Worm (Caenorhabditis elegans): ENCODE data around the gene ZK697.1.

The ZK697.1 gene

DNA sequence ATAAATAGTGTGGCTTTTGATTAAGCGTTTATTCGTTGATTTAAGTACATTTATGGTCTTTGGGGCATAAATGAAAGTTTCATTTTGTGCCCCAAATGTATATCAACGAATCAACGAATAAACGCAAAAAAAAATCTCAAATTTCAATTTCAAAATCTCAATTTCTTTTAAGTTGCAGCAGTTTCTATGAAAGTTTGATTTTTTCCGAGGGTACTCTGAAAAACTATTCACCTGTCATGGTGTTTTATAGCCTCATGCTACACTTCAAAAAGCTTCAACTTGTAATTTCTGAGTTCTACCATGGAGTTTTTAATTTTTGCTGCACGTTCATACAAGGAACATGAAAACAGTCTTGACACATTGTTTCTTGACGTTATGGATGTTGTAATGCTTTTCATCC lies at the start of gene ZK697.1:
ZK697.1 (plus strand) TSS at position 301 of the 400 bp plus-strand sequence.
- TF ChIP-seq F55B11.4 (tag; optimal IDR thresholded peaks at IDR 0.05; ENCODE audit: borderline replicate concordance, insufficient read depth) (no peak), rec-8 (tag; optimal IDR thresholded peaks at IDR 0.05) (no peak), mes-4 (tag; optimal IDR thresholded peaks at IDR 0.05) (no peak), lag-1 (GFP tag; IDR thresholded peaks at IDR 0.05) (no peak), nfya-2 (GFP tag; IDR thresholded peaks at IDR 0.05) (no peak), T26A5.8 (tag; optimal IDR thresholded peaks at IDR 0.05) (no peak), pbrm-1 (GFP tag; IDR thresholded peaks at IDR 0.05) (no peak), efl-1 (GFP tag; optimal IDR thresholded peaks at IDR 0.05) (no peak), hlh-12 (tag; optimal IDR thresholded peaks at IDR 0.05) (no peak), chd-7 (tag; optimal IDR thresholded peaks at IDR 0.05) (no peak), die-1 (tag; optimal IDR thresholded peaks at IDR 0.05) (no peak), lin-26 (GFP tag; IDR thresholded peaks at IDR 0.05) (no peak)

DNA sequence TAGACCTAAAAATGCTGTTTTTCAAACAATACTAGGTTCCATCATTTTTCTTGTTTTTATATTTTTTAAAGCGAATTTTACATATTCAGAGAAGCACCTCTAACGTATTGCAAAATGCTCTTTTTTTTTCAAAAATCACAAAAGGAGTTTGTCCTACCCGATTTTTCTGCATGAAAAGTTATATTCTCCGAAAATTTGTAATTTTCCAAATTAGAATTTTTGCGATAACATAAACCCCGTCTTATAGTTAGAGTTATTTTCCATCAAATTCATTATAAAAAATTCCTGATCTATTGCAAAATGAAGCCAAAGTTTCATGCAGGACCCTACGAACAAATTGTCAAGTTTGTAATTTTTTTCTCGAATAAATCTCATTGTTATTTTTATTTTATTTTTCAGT lies 44.2 kb upstream of the ZK697.1 start, which contains the start of gene srw-99:
srw-99 (plus strand) TSS at position 301 of the 400 bp plus-strand sequence.
- TF ChIP-seq pha-4 (tag; optimal IDR thresholded peaks at IDR 0.05), result no peak
- TF ChIP-seq madf-3 (GFP tag; IDR thresholded peaks at IDR 0.05), result no peak

DNA sequence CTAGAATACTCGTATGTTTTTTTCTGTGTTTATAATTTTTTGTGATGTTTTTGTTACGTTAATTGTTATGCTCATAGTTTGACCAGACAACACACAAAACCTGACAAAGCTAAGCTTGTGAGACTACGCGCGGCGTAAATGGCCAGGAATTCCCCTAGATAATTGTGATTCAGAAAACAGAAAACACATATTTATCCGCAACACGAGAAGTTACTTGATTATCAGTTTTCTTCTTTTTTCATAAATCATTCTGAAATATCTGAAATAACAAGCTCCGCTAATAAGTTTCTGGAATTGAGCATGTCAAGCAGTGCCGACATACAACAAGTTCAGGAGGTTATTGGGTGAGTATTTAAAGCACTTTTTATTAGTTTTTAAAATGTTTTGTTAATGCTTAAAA lies 41.7 kb upstream of the ZK697.1 start, which contains the start of gene srw-100:
srw-100 (plus strand) TSS at position 301 of the 400 bp plus-strand sequence.
- TF ChIP-seq lin-40 (tag; optimal IDR thresholded peaks at IDR 0.05) (no peak), tbp1 (GFP tag; optimal IDR thresholded peaks at IDR 0.05) (no peak), ceh-27 (GFP tag; optimal IDR thresholded peaks at IDR 0.05) (no peak), Y79H2A.3 (GFP tag; conservative IDR thresholded peaks at IDR 0.05) (no peak), D2030.7 (GFP tag; IDR thresholded peaks at IDR 0.05) (no peak), F23B12.7 (tag; optimal IDR thresholded peaks at IDR 0.05; ENCODE audit: insufficient read depth) (no peak), gei-17 (GFP tag; optimal IDR thresholded peaks at IDR 0.05) (no peak), dox-1 (GFP tag; IDR thresholded peaks at IDR 0.05) (no peak), nhr-120 (GFP tag; IDR thresholded peaks at IDR 0.05) (no peak), lsl-1 (GFP tag; optimal IDR thresholded peaks at IDR 0.05) (no peak)

DNA sequence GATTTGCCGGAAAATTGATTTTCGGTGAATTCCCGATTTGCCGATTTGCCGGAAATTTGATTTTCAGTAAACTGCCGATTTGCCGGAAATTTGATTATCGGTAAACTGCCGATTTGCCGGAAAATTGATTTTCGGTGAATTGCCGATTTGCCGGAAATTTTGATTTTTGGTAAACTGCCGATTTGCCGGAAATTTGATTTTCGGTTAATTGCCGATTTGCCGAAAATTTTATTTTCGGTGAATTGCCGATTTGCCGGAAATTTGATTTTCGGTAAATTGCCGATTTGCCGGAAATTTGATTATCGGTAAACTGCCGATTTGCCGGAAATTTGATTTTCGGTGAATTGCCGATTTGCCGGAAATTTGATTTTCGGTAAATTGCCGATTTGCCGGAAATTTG lies 40.1 kb upstream of the ZK697.1 start:
- TF ChIP-seq C17E4.6 (GFP tag; IDR thresholded peaks at IDR 0.05), result peak; percentile 34; the same call in 1 of the 2 replicates

- TF ChIP-seq ceh-58 (GFP tag; IDR thresholded peaks at IDR 0.05) (peak; percentile 77; the same call in 1 of the 2 replicates), ceh-91 (GFP tag; IDR thresholded peaks at IDR 0.05) (peak; percentile 28; the same call in 1 of the 2 replicates), ztf-6 (GFP tag; IDR thresholded peaks at IDR 0.05) (peak; percentile 8; the same call in 1 of the 2 replicates), cebp-2 (GFP tag; IDR thresholded peaks at IDR 0.05) (peak; percentile 37; the same call in 1 of the 2 replicates), K11D2.4 (GFP tag; IDR thresholded peaks at IDR 0.05) (peak; percentile 64), Y95B8A.8 (GFP tag; IDR thresholded peaks at IDR 0.05) (peak; percentile 75), ztf-25 (GFP tag; IDR thresholded peaks at IDR 0.05) (0 out of 2 replicates have a peak, but pooled peaks have one; percentile 31), sea-2 (GFP tag; IDR thresholded peaks at IDR 0.05) (peak; percentile 77; the same call in 1 of the 2 replicates), lag-1 (GFP tag; IDR thresholded peaks at IDR 0.05) (peak; percentile 63; the same call in 1 of the 2 replicates), nfya-2 (GFP tag; IDR thresholded peaks at IDR 0.05) (0 out of 2 replicates have a peak, but pooled peaks have one; percentile 72), bed-1 (GFP tag; IDR thresholded peaks at IDR 0.05) (0 out of 2 replicates have a peak, but pooled peaks have one; percentile 73), F37B4.10 (GFP tag; IDR thresholded peaks at IDR 0.05) (0 out of 2 replicates have a peak, but pooled peaks have one; percentile 92), aptf-3 (GFP tag; IDR thresholded peaks at IDR 0.05) (0 out of 2 replicates have a peak, but pooled peaks have one; percentile 21)
Observed at ce11 chrV:1713761-1714160, 38.8 kb upstream of the ZK697.1 start.
